Worm (Caenorhabditis elegans) whole organism, mixed stage, embryonic: ENCODE results near the gene Y69H2.10.

Source experiments
- elt-1 ChIP-seq: sonication (generic microtip); optimal IDR thresholded peaks from 2 replicates; lab custom pipeline; 2017; ENCODE audit warnings: missing genetic modification characterization, mild to moderate bottlenecking, missing compliant biosample characterization, antibody characterized with exemption, moderate library complexity, borderline replicate concordance; ENCODE audit not compliant: insufficient read depth
- flh-1 ChIP-seq: fragments of 200-800 bp; sonication (Bioruptor generic); optimal IDR thresholded peaks from 2 replicates; lab custom pipeline; 2018; ENCODE audit warnings: mild to moderate bottlenecking, missing genetic modification characterization, moderate library complexity, missing compliant biosample characterization
- lsy-2 ChIP-seq: fragments of 150-350 bp; optimal IDR thresholded peaks from 2 replicates; lab custom pipeline; 2014; ENCODE audit warnings: missing biosample characterization, missing genetic modification characterization
- mab-5 ChIP-seq: fragments of 150-350 bp; optimal IDR thresholded peaks from 2 replicates; lab custom pipeline; 2014; ENCODE audit warnings: missing biosample characterization, missing genetic modification characterization
- nhr-28 ChIP-seq: fragments of 150-350 bp; optimal IDR thresholded peaks from 2 replicates; lab custom pipeline; 2014; ENCODE audit warnings: missing biosample characterization, missing genetic modification characterization
- pha-4 ChIP-seq: fragments of 150-350 bp; optimal IDR thresholded peaks from 2 replicates; lab custom pipeline; 2018; ENCODE audit warnings: missing biosample characterization, missing genetic modification reagents, missing genetic modification characterization
- snpc-4 ChIP-seq: fragments of 150-350 bp; optimal IDR thresholded peaks from 2 replicates; lab custom pipeline; 2014; ENCODE audit warnings: missing biosample characterization, missing genetic modification characterization
- unc-120 ChIP-seq: sonication (generic microtip); optimal IDR thresholded peaks from 2 replicates; lab custom pipeline; 2017; ENCODE audit warnings: missing genetic modification characterization, missing compliant biosample characterization; ENCODE audit not compliant: poor library complexity, severe bottlenecking
- unc-39 ChIP-seq: fragments of 150-350 bp; optimal IDR thresholded peaks from 2 replicates; lab custom pipeline; 2014; ENCODE audit warnings: missing biosample characterization, missing genetic modification characterization
- unc-62 ChIP-seq: fragments of 150-350 bp; optimal IDR thresholded peaks from 2 replicates; lab custom pipeline; 2014; ENCODE audit warnings: missing biosample characterization, missing genetic modification reagents, missing genetic modification characterization
- ztf-11 ChIP-seq: fragments of 150-350 bp; optimal IDR thresholded peaks from 2 replicates; lab custom pipeline; 2014; ENCODE audit warnings: missing biosample characterization, missing genetic modification characterization

ce11 chrV:18695469-18695868, 25.4 kb downstream of the Y69H2.10 start:
- TF ChIP-seq snpc-4 (tag; lab: Kevin White, UChicago) = no peak
- TF ChIP-seq unc-39 (tag; lab: Kevin White, UChicago) = no peak
- TF ChIP-seq elt-1 (tag; lab: Kevin White, UChicago) = no peak
- TF ChIP-seq flh-1 (GFP tag; lab: Kevin White, UChicago) = no peak
- TF ChIP-seq pha-4 (tag; lab: Kevin White, UChicago) = no peak
- no peak for TF ChIP-seq unc-62
- TF ChIP-seq lsy-2 (tag; lab: Kevin White, UChicago) = no peak
- TF ChIP-seq unc-120 = no peak
- no peak for TF ChIP-seq mab-5 (tag; lab: Kevin White, UChicago)
- TF ChIP-seq ztf-11 (tag; lab: Kevin White, UChicago) = no peak
- TF ChIP-seq nhr-28 (tag; lab: Kevin White, UChicago) = no peak
